Worm (Caenorhabditis elegans) whole organism, L3 larva: ENCODE data around the gene nhr-201.

Source experiments
- R02D3.7 ChIP-seq: fragments of 150-350 bp; optimal IDR thresholded peaks from 2 replicates; lab custom pipeline; 2014; ENCODE audit warnings: missing biosample characterization, missing genetic modification characterization
- ZK546.5 ChIP-seq: sonication (generic microtip); optimal IDR thresholded peaks from 2 replicates; lab custom pipeline; 2017; ENCODE audit warnings: missing biosample characterization, missing genetic modification characterization
- ceh-9 ChIP-seq: sonication (generic microtip); optimal IDR thresholded peaks from 2 replicates; lab custom pipeline; 2018; ENCODE audit warnings: missing biosample characterization, missing genetic modification characterization
- daf-12 ChIP-seq: fragments of 150-350 bp; optimal IDR thresholded peaks from 2 replicates; lab custom pipeline; 2014; ENCODE audit warnings: missing biosample characterization, missing genetic modification reagents, missing genetic modification characterization
- egl-27 ChIP-seq: sonication (generic microtip); optimal IDR thresholded peaks from 4 replicates; lab custom pipeline; 2017; ENCODE audit warnings: missing biosample characterization, missing genetic modification reagents, missing genetic modification characterization
- egl-5 ChIP-seq: fragments of 150-350 bp; optimal IDR thresholded peaks from 2 replicates; lab custom pipeline; 2017; ENCODE audit warnings: missing biosample characterization, missing genetic modification reagents, missing genetic modification characterization, inconsistent platforms
- elt-1 ChIP-seq: fragments of 150-350 bp; optimal IDR thresholded peaks from 2 replicates; lab custom pipeline; 2014; ENCODE audit warnings: missing biosample characterization, missing genetic modification characterization
- elt-3 ChIP-seq, 3 experiments: fragments of 150-350 bp in 1 of 3; sonication (generic microtip) in 2 of 3; optimal IDR thresholded peaks; 2 replicates in 2 of 3; 4 replicates in 1 of 3; lab custom pipeline; 2014 to 2017; ENCODE audit warnings: missing biosample characterization in 3 of 3, missing genetic modification characterization in 3 of 3
- fkh-2 ChIP-seq: fragments of 150-350 bp; optimal IDR thresholded peaks from 2 replicates; lab custom pipeline; 2014; ENCODE audit warnings: missing biosample characterization, missing genetic modification reagents, missing genetic modification characterization
- fos-1 ChIP-seq: fragments of 150-350 bp; optimal IDR thresholded peaks from 2 replicates; lab custom pipeline; 2014; ENCODE audit warnings: missing biosample characterization, missing genetic modification characterization
- lin-15B ChIP-seq: fragments of 150-350 bp; optimal IDR thresholded peaks from 2 replicates; lab custom pipeline; 2014; ENCODE audit warnings: missing biosample characterization, missing genetic modification characterization
- mml-1 ChIP-seq: fragments of 150-350 bp; sonication (generic microtip); optimal IDR thresholded peaks from 3 replicates; lab custom pipeline; 2014; ENCODE audit warnings: missing biosample characterization, missing genetic modification characterization
- nhr-11 ChIP-seq: fragments of 150-350 bp; optimal IDR thresholded peaks from 2 replicates; lab custom pipeline; 2014; ENCODE audit warnings: missing biosample characterization, missing genetic modification characterization
- nhr-25 ChIP-seq: sonication (generic microtip); optimal IDR thresholded peaks from 2 replicates; lab custom pipeline; 2017; ENCODE audit warnings: missing biosample characterization, missing genetic modification characterization
- nhr-77 ChIP-seq: fragments of 150-350 bp; optimal IDR thresholded peaks from 2 replicates; lab custom pipeline; 2014; ENCODE audit warnings: missing biosample characterization, missing genetic modification characterization
- pqm-1 ChIP-seq: fragments of 150-350 bp; optimal IDR thresholded peaks from 2 replicates; lab custom pipeline; 2017; ENCODE audit warnings: missing biosample characterization, missing genetic modification characterization, inconsistent platforms
- snpc-4 ChIP-seq: fragments of 150-350 bp; optimal IDR thresholded peaks from 2 replicates; lab custom pipeline; 2014; ENCODE audit warnings: missing biosample characterization, missing genetic modification characterization
- zag-1 ChIP-seq: fragments of 150-350 bp; optimal IDR thresholded peaks from 2 replicates; lab custom pipeline; 2014; ENCODE audit warnings: missing biosample characterization, missing genetic modification characterization
- ztf-11 ChIP-seq: fragments of 150-350 bp; optimal IDR thresholded peaks from 2 replicates; lab custom pipeline; 2014; ENCODE audit warnings: missing biosample characterization, missing genetic modification characterization

nhr-201 gene

DNA sequence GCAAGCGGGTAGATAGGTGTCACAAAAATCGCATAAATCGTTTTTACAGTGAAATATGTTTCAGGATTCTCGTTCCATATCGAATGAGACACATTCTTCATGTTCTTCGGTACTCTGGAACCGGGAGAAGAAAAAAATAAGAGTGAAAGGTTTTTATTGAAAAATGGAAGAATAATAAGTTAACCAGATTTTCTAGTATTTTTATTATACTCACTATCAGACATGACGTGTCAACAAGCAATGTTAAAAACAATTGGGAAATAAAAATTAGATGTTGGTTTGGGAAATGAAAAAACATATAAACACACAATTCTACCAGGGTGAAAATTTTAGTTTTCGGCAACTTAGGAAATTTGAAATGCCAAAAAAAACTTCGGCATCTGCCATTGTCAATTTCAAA, 47.8 kb downstream of the nhr-201 start, which contains the start of gene srh-37:
Gene srh-37 (minus strand): TSS at position 101 of the 400 bp plus-strand sequence.
- TF ChIP-seq elt-1 (tag; lab: Kevin White, UChicago) (no peak), daf-12 (tag; lab: Kevin White, UChicago) (no peak), fkh-2 (tag; lab: Kevin White, UChicago) (no peak), ztf-11 (tag; lab: Kevin White, UChicago) (no peak), ceh-9 (tag; lab: Kevin White, UChicago) (no peak), nhr-77 (tag; lab: Kevin White, UChicago) (no peak), nhr-25 (no peak), R02D3.7 (tag; lab: Kevin White, UChicago) (no peak), lin-15B (tag; lab: Kevin White, UChicago) (no peak), egl-27 (tag; lab: Kevin White, UChicago) (no peak), snpc-4 (tag; lab: Kevin White, UChicago) (no peak), zag-1 (tag; lab: Kevin White, UChicago) (no peak), nhr-11 (no peak), mml-1 (tag; lab: Kevin White, UChicago) (no peak), elt-3 (tag; optimal IDR thresholded peaks at IDR 0.05; lab: Kevin White, UChicago) (no peak), fos-1 (tag; lab: Kevin White, UChicago) (no peak), pqm-1 (tag; lab: Kevin White, UChicago) (no peak), egl-5 (tag; lab: Kevin White, UChicago) (no peak), ZK546.5 (tag; lab: Kevin White, UChicago) (no peak)
- TF ChIP-seq, all 47 proteins: peak for 0
